Fruit fly (Drosophila melanogaster): ENCODE results near the gene Nepl19.

Nepl19 gene

DNA sequence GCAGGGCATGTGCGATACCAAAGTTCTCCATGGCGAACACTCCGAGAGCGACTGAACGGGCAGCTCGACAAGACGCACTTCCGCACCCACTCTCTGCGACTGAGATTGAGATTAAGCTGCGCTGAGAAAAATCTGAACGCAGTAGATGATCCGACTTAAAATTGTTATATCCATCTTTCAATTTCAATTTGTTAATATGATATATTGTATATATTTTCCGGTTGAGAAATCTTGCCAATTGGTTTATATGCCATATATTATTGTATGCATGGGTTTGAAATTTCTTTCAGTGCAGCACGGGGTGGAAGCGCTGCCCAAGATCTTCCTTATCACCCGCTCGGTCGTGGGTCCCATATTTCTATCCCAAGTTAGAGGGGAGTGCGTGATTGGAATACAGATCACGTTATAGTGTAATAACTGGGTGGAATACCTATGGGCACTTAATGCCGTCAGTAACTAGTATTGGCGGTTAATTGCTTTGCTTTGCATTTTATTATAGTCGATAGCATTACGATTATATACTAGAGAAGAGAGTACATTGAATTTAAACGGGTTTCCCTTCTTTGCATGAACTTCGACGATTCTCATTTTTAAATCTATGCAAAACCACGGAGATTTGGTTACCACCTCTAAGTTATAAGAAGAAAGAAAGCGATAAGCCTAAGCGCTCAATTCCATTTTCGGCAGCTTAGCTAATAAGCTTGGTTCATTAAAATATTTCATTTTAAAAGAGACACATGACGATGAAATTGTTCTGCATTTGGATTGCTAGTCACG lies at the start of gene Nepl19, which contains the start of gene Nepl20 (continued):
- 0 out of 3 replicates have a peak, but pooled peaks have one; percentile 30 for TF ChIP-seq CG3726 (GFP tag; IDR thresholded peaks at IDR 0.05)
- no peak for TF ChIP-seq CG8089 (GFP tag; optimal IDR thresholded peaks at IDR 0.05)
- peak; percentile 66 for TF ChIP-seq CG9817 (tag; optimal IDR thresholded peaks at IDR 0.05)
- TF ChIP-seq br (optimal IDR thresholded peaks at IDR 0.05) = no peak
- peak; percentile 81 for TF ChIP-seq CG12391 (tag; optimal IDR thresholded peaks at IDR 0.05)
- no peak for TF ChIP-seq eve (GFP tag; optimal IDR thresholded peaks at IDR 0.05)
- TF ChIP-seq CG12659 (GFP tag; optimal IDR thresholded peaks at IDR 0.05) = peak; percentile 61
- TF ChIP-seq CG18599 (GFP tag; optimal IDR thresholded peaks at IDR 0.05) = peak; percentile 94
- peak in 1 of 2 experiments; percentile 36 for TF ChIP-seq Hr78 (GFP tag; optimal IDR thresholded peaks at IDR 0.05)
- peak; percentile 78 for TF ChIP-seq lbe (GFP tag; optimal IDR thresholded peaks at IDR 0.05)
- TF ChIP-seq CG9727 (GFP tag; optimal IDR thresholded peaks at IDR 0.05) = peak; percentile 83
- peak; percentile 74 for TF ChIP-seq CG10366 (GFP tag; IDR thresholded peaks at IDR 0.05)
- TF ChIP-seq Dp (GFP tag; optimal IDR thresholded peaks at IDR 0.05) = no peak
- peak; percentile 50 for TF ChIP-seq CG13624 (GFP tag; optimal IDR thresholded peaks at IDR 0.05)
- TF ChIP-seq CG6791 (GFP tag; IDR thresholded peaks at IDR 0.05; ENCODE audit: partially characterized antibody) = no peak
- TF ChIP-seq run (tag; optimal IDR thresholded peaks at IDR 0.05) = peak; percentile 37
- TF ChIP-seq tin (GFP tag; optimal IDR thresholded peaks at IDR 0.05) = peak; percentile 77
- peak; percentile 44 for TF ChIP-seq zfh2 (GFP tag; optimal IDR thresholded peaks at IDR 0.05)
- peak; percentile 84 for TF ChIP-seq CG34422 (GFP tag; IDR thresholded peaks at IDR 0.05)
- peak; percentile 67 for TF ChIP-seq Dek (tag; optimal IDR thresholded peaks at IDR 0.05)
- peak; percentile 83 for TF ChIP-seq bcd (GFP tag; optimal IDR thresholded peaks at IDR 0.05)
- TF ChIP-seq Hr51 (GFP tag; optimal IDR thresholded peaks at IDR 0.05) = peak in 1 of 2 experiments; percentile 28
- TF ChIP-seq schlank (tag; optimal IDR thresholded peaks at IDR 0.05) = peak; percentile 66
- peak; percentile 94 for TF ChIP-seq Drgx (GFP tag; IDR thresholded peaks at IDR 0.05)
- no peak for TF ChIP-seq pfk (GFP tag; optimal IDR thresholded peaks at IDR 0.05)
- TF ChIP-seq btn (GFP tag; optimal IDR thresholded peaks at IDR 0.05) = no peak
- TF ChIP-seq CG6689 (GFP tag; IDR thresholded peaks at IDR 0.05) = peak; percentile 84
- no peak for TF ChIP-seq CG15601 (tag; optimal IDR thresholded peaks at IDR 0.05)
- TF ChIP-seq CG6175 (GFP tag; IDR thresholded peaks at IDR 0.05) = peak; percentile 70; the same call in 2 of the 3 replicates
- TF ChIP-seq H2.0 (GFP tag; IDR thresholded peaks at IDR 0.05) = peak; percentile 69
- peak; percentile 56 for TF ChIP-seq CrebB (tag; optimal IDR thresholded peaks at IDR 0.05)
- TF ChIP-seq emc (GFP tag; optimal IDR thresholded peaks at IDR 0.05) = no peak
- TF ChIP-seq CG32772 (GFP tag; IDR thresholded peaks at IDR 0.05) = peak; percentile 83
- peak; percentile 89 for TF ChIP-seq dysf (GFP tag; IDR thresholded peaks at IDR 0.05)
- no peak for TF ChIP-seq hkb (optimal IDR thresholded peaks at IDR 0.05)
- peak; percentile 78 for TF ChIP-seq hkb (GFP tag; IDR thresholded peaks at IDR 0.05)
- peak; percentile 64 for TF ChIP-seq CG10543 (GFP tag; optimal IDR thresholded peaks at IDR 0.05)
- peak; percentile 55 for TF ChIP-seq CG8359 (GFP tag; optimal IDR thresholded peaks at IDR 0.05; ENCODE audit: borderline replicate concordance)
- no peak for TF ChIP-seq Lpt (GFP tag; optimal IDR thresholded peaks at IDR 0.05)
- TF ChIP-seq hbn (GFP tag; IDR thresholded peaks at IDR 0.05; ENCODE audit: partially characterized antibody) = no peak
- TF ChIP-seq croc (GFP tag; conservative IDR thresholded peaks at IDR 0.05) = peak; percentile 72
- peak; percentile 30 for TF ChIP-seq CG7928 (GFP tag; optimal IDR thresholded peaks at IDR 0.05)
- peak; percentile 79 for TF ChIP-seq ind (GFP tag; optimal IDR thresholded peaks at IDR 0.05)
- TF ChIP-seq Scr (GFP tag; IDR thresholded peaks at IDR 0.05; ENCODE audit: partially characterized antibody) = peak; percentile 32; the same call in 1 of the 2 replicates

Data from whole organism, embryonic.